Worm (Caenorhabditis elegans) whole organism, mixed stage, embryonic: ENCODE measurements around the gene Y42G9A.2.

ENCODE experiments used
- M03D4.4 ChIP-seq: sonication (generic microtip); optimal IDR thresholded peaks from 2 replicates; lab custom pipeline; 2017; ENCODE audit warnings: mild to moderate bottlenecking, missing genetic modification characterization, missing compliant biosample characterization
- bed-3 ChIP-seq: fragments of 200-800 bp; sonication (Bioruptor generic); optimal IDR thresholded peaks from 3 replicates; lab custom pipeline; 2018; ENCODE audit warnings: mild to moderate bottlenecking, missing genetic modification characterization, moderate library complexity, missing compliant biosample characterization
- blmp-1 ChIP-seq: fragments of 150-350 bp; optimal IDR thresholded peaks from 2 replicates; lab custom pipeline; 2014; ENCODE audit warnings: missing biosample characterization, missing genetic modification characterization
- ceh-39 ChIP-seq: fragments of 150-350 bp; optimal IDR thresholded peaks from 2 replicates; lab custom pipeline; 2014; ENCODE audit warnings: missing biosample characterization, missing genetic modification characterization
- ceh-43 ChIP-seq: fragments of 200-800 bp; sonication (Bioruptor generic); optimal IDR thresholded peaks from 2 replicates; lab custom pipeline; 2018; ENCODE audit warnings: mild to moderate bottlenecking, missing genetic modification characterization, moderate library complexity, missing compliant biosample characterization
- ceh-83 ChIP-seq: fragments of 200-800 bp; sonication (Bioruptor generic); optimal IDR thresholded peaks from 2 replicates; lab custom pipeline; 2018; ENCODE audit warnings: mild to moderate bottlenecking, missing genetic modification characterization, missing compliant biosample characterization
- ces-1 ChIP-seq: fragments of 150-350 bp; optimal IDR thresholded peaks from 2 replicates; lab custom pipeline; 2014; ENCODE audit warnings: missing biosample characterization, missing genetic modification reagents, missing genetic modification characterization
- cnd-1 ChIP-seq: fragments of 200-800 bp; sonication (Bioruptor generic); optimal IDR thresholded peaks from 2 replicates; lab custom pipeline; 2018; ENCODE audit warnings: mild to moderate bottlenecking, missing genetic modification characterization, missing compliant biosample characterization
- drap-1 ChIP-seq: fragments of 200-800 bp; sonication (Bioruptor generic); optimal IDR thresholded peaks from 3 replicates; lab custom pipeline; 2018; ENCODE audit warnings: mild to moderate bottlenecking, missing genetic modification characterization, missing compliant biosample characterization
- elt-1 ChIP-seq: sonication (generic microtip); optimal IDR thresholded peaks from 2 replicates; lab custom pipeline; 2017; ENCODE audit warnings: missing genetic modification characterization, mild to moderate bottlenecking, missing compliant biosample characterization, antibody characterized with exemption, moderate library complexity, borderline replicate concordance; ENCODE audit not compliant: insufficient read depth
- elt-3 ChIP-seq: fragments of 150-350 bp; optimal IDR thresholded peaks from 2 replicates; lab custom pipeline; 2014; ENCODE audit warnings: missing biosample characterization, missing genetic modification characterization
- flh-1 ChIP-seq: fragments of 200-800 bp; sonication (Bioruptor generic); optimal IDR thresholded peaks from 2 replicates; lab custom pipeline; 2018; ENCODE audit warnings: mild to moderate bottlenecking, missing genetic modification characterization, moderate library complexity, missing compliant biosample characterization
- hlh-1 ChIP-seq: fragments of 150-350 bp; optimal IDR thresholded peaks from 2 replicates; lab custom pipeline; 2014; ENCODE audit warnings: missing biosample characterization, missing genetic modification reagents, missing genetic modification characterization
- lsy-2 ChIP-seq: fragments of 150-350 bp; optimal IDR thresholded peaks from 2 replicates; lab custom pipeline; 2014; ENCODE audit warnings: missing biosample characterization, missing genetic modification characterization
- mab-5 ChIP-seq: fragments of 150-350 bp; optimal IDR thresholded peaks from 2 replicates; lab custom pipeline; 2014; ENCODE audit warnings: missing biosample characterization, missing genetic modification characterization
- mep-1 ChIP-seq: fragments of 150-350 bp; optimal IDR thresholded peaks from 2 replicates; lab custom pipeline; 2017; ENCODE audit warnings: missing biosample characterization, missing genetic modification reagents, missing genetic modification characterization, inconsistent platforms
- mls-2 ChIP-seq: sonication (generic microtip); optimal IDR thresholded peaks from 2 replicates; lab custom pipeline; 2016; ENCODE audit warnings: mild to moderate bottlenecking, missing genetic modification characterization, moderate library complexity, missing compliant biosample characterization
- nhr-12 ChIP-seq: fragments of 150-350 bp; optimal IDR thresholded peaks from 2 replicates; lab custom pipeline; 2014; ENCODE audit warnings: missing biosample characterization, missing genetic modification characterization
- nhr-2 ChIP-seq: fragments of 150-350 bp; optimal IDR thresholded peaks from 2 replicates; lab custom pipeline; 2014; ENCODE audit warnings: missing biosample characterization, missing genetic modification characterization
- nhr-237 ChIP-seq: fragments of 150-350 bp; optimal IDR thresholded peaks from 2 replicates; lab custom pipeline; 2014; ENCODE audit warnings: missing biosample characterization, missing genetic modification characterization
- nhr-28 ChIP-seq: fragments of 150-350 bp; optimal IDR thresholded peaks from 2 replicates; lab custom pipeline; 2014; ENCODE audit warnings: missing biosample characterization, missing genetic modification characterization
- pha-4 ChIP-seq: fragments of 150-350 bp; optimal IDR thresholded peaks from 2 replicates; lab custom pipeline; 2018; ENCODE audit warnings: missing biosample characterization, missing genetic modification reagents, missing genetic modification characterization
- sem-2 ChIP-seq: fragments of 200-800 bp; sonication (Bioruptor generic); optimal IDR thresholded peaks from 2 replicates; lab custom pipeline; 2018; ENCODE audit warnings: mild to moderate bottlenecking, missing genetic modification characterization, missing compliant biosample characterization
- snpc-4 ChIP-seq: fragments of 150-350 bp; optimal IDR thresholded peaks from 2 replicates; lab custom pipeline; 2014; ENCODE audit warnings: missing biosample characterization, missing genetic modification characterization
- sptf-1 ChIP-seq: sonication (generic microtip); optimal IDR thresholded peaks from 2 replicates; lab custom pipeline; 2017; ENCODE audit warnings: mild to moderate bottlenecking, missing genetic modification characterization, moderate library complexity, missing compliant biosample characterization
- tbx-8 ChIP-seq: fragments of 200-800 bp; sonication (Bioruptor generic); optimal IDR thresholded peaks from 2 replicates; lab custom pipeline; 2018; ENCODE audit warnings: mild to moderate bottlenecking, missing genetic modification characterization, moderate library complexity, missing compliant biosample characterization
- unc-120 ChIP-seq: sonication (generic microtip); optimal IDR thresholded peaks from 2 replicates; lab custom pipeline; 2017; ENCODE audit warnings: missing genetic modification characterization, missing compliant biosample characterization; ENCODE audit not compliant: poor library complexity, severe bottlenecking
- unc-39 ChIP-seq: fragments of 150-350 bp; optimal IDR thresholded peaks from 2 replicates; lab custom pipeline; 2014; ENCODE audit warnings: missing biosample characterization, missing genetic modification characterization
- unc-62 ChIP-seq: fragments of 150-350 bp; optimal IDR thresholded peaks from 2 replicates; lab custom pipeline; 2014; ENCODE audit warnings: missing biosample characterization, missing genetic modification reagents, missing genetic modification characterization
- zip-8 ChIP-seq: fragments of 150-350 bp; optimal IDR thresholded peaks from 2 replicates; lab custom pipeline; 2014; ENCODE audit warnings: missing biosample characterization, missing genetic modification characterization
- ztf-11 ChIP-seq: fragments of 150-350 bp; optimal IDR thresholded peaks from 2 replicates; lab custom pipeline; 2014; ENCODE audit warnings: missing biosample characterization, missing genetic modification characterization

Y42G9A.2 gene

ce11 chrIII:6139328-6139727, 8.7 kb upstream of the Y42G9A.2 start:
- TF ChIP-seq unc-62 (no peak), tbx-8 (GFP tag; lab: Kevin White, UChicago) (no peak), nhr-12 (tag; lab: Kevin White, UChicago) (no peak), zip-8 (tag; lab: Kevin White, UChicago) (no peak), ztf-11 (tag; lab: Kevin White, UChicago) (no peak), lsy-2 (tag; lab: Kevin White, UChicago) (no peak), elt-3 (tag; lab: Kevin White, UChicago) (no peak), cnd-1 (no peak), elt-1 (tag; lab: Kevin White, UChicago) (no peak)

- TF ChIP-seq bed-3 (GFP tag; lab: Kevin White, UChicago) = no peak
- no peak for TF ChIP-seq mls-2
- TF ChIP-seq ces-1 (GFP tag; lab: Kevin White, UChicago) = peak; percentile 30
- TF ChIP-seq unc-120 (tag; lab: Kevin White, UChicago) = peak; percentile 12
- TF ChIP-seq nhr-237 (tag; lab: Kevin White, UChicago) = no peak
- no peak for TF ChIP-seq unc-62
Measured at ce11 chrIII:6139932-6140612, 7.9 kb upstream of the Y42G9A.2 start.

DNA sequence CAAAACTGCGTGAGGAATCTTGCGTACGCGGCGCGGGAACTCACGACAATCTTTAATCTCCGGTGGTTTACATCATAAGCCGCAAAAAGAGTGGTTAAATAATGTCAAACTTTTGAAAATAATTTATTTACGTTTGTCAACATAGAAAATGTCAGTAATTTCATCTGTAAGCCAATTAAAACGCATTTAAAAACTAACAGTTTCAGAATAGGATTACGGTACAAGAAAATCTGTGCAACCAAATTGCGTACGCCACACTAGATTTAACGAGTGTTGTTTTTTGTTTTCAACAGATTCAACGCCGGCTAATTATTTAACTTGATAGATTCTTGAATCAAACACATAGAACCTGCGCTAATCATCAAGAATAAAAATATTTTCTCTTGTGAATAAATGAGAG, 7.2 kb upstream of the Y42G9A.2 start:
- TF ChIP-seq snpc-4 (tag; lab: Kevin White, UChicago) = no peak
- TF ChIP-seq blmp-1 = no peak

- TF ChIP-seq mls-2 = no peak
Measured at ce11 chrIII:6141532-6141931, 6.5 kb upstream of the Y42G9A.2 start.

DNA sequence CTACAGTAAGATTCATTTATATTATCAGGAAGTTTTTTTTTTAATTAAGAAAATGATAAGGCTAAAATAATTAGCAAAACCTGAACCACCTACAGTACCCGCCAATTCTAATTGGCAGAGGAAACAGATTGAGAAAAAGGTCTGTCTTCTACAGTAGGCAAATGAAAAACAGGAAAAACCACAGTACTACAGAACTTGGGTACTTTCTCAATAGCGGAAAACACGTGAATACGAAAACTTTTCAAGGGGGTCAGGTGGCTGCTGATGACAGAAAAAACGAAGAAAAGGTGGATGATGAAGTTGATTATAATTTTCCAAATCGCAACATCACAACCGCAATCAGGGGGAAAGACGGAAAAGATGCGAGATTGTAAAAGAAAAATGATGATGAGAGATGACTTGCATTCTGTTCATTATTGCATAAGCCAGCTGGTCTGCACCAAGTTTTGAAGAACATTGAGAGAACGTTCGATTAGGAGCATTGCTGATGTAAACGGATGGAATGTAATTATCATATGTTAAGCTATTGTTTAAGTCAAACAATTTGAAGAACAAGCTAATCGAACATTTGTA, 3.5 kb upstream of the Y42G9A.2 start:
- no peak for TF ChIP-seq tbx-8 (GFP tag; lab: Kevin White, UChicago)
- no peak for TF ChIP-seq unc-39 (tag; lab: Kevin White, UChicago)
- TF ChIP-seq unc-62 = no peak
- TF ChIP-seq sptf-1 (tag; lab: Kevin White, UChicago) = no peak
- TF ChIP-seq pha-4 = no peak
- no peak for TF ChIP-seq mep-1 (tag; lab: Kevin White, UChicago)
- TF ChIP-seq zip-8 (tag; lab: Kevin White, UChicago) = no peak
- TF ChIP-seq elt-1 (tag; lab: Kevin White, UChicago) = no peak
- no peak for TF ChIP-seq cnd-1
- no peak for TF ChIP-seq nhr-2 (tag; lab: Kevin White, UChicago)
- no peak for TF ChIP-seq ceh-39
- no peak for TF ChIP-seq elt-3 (tag; lab: Kevin White, UChicago)
- no peak for TF ChIP-seq snpc-4 (tag; lab: Kevin White, UChicago)
- no peak for TF ChIP-seq ceh-43
- TF ChIP-seq M03D4.4 = no peak
- TF ChIP-seq blmp-1 = no peak
- no peak for TF ChIP-seq sem-2 (GFP tag; lab: Kevin White, UChicago)
- no peak for TF ChIP-seq nhr-28 (tag; lab: Kevin White, UChicago)
- TF ChIP-seq unc-120 (tag; lab: Kevin White, UChicago) = no peak

DNA sequence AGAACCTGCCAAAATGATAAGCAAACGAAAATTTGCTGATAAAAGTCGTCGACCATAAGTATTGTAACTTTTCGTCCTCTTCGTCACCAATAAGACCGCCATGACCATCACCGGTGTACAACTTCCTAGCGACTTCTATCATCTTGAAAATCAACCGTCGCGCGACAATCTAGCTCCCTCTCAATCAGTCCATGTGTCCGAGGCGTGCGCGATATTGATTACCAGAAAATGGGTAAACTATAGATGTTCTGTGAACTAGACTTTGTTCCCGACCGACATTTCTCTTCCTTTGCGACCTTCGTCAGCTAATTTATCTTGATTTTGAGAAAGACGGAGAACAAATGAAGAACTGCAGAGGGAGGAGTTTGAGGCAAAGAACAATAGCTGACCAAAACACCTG, 2.7 kb upstream of the Y42G9A.2 start:
- TF ChIP-seq nhr-2 (tag; lab: Kevin White, UChicago) (no peak), zip-8 (tag; lab: Kevin White, UChicago) (no peak), nhr-237 (tag; lab: Kevin White, UChicago) (no peak), mls-2 (no peak), sptf-1 (tag; lab: Kevin White, UChicago) (no peak), bed-3 (GFP tag; lab: Kevin White, UChicago) (no peak), pha-4 (no peak), unc-62 (no peak), nhr-12 (tag; lab: Kevin White, UChicago) (no peak), ceh-43 (no peak), mab-5 (tag; lab: Kevin White, UChicago) (no peak), snpc-4 (tag; lab: Kevin White, UChicago) (no peak), ceh-39 (no peak), unc-39 (tag; lab: Kevin White, UChicago) (no peak), flh-1 (GFP tag; lab: Kevin White, UChicago) (no peak), drap-1 (GFP tag; lab: Kevin White, UChicago) (no peak), ceh-83 (GFP tag; lab: Kevin White, UChicago) (no peak), hlh-1 (no peak)
